Worm (Caenorhabditis elegans) whole organism, dauer: ENCODE results near the gene fbxa-55.

Experiments used
- unc-62 ChIP-seq: sonication (generic microtip); optimal IDR thresholded peaks from 2 replicates; lab custom pipeline; 2017; ENCODE audit warnings: missing biosample characterization, missing genetic modification reagents, missing genetic modification characterization

Gene fbxa-55

ce11 chrIII:937961-938360 is 2.1 kb upstream of the fbxa-55 start, which contains the start of gene fbxa-56:
fbxa-56 (minus strand) TSS chrIII:938061.
- TF ChIP-seq unc-62 (GFP tag; lab: Kevin White, UChicago): no peak

- TF ChIP-seq unc-62 (GFP tag; lab: Kevin White, UChicago): no peak
Measured at ce11 chrIII:926216-926615, 9.7 kb downstream of the fbxa-55 start, which contains the start of gene pef-1. pef-1 (minus strand) TSS chrIII:926316.

- no peak for TF ChIP-seq unc-62 (GFP tag; lab: Kevin White, UChicago)
Measured at ce11 chrIII:919322-919721, 16.6 kb downstream of the fbxa-55 start, which contains the start of gene F23H11.7. F23H11.7 (minus strand) TSS chrIII:919422.

ce11 chrIII:916897-917296 is 19.0 kb downstream of the fbxa-55 start, which contains the start of gene idpp-13:
idpp-13 (minus strand) TSS chrIII:916997.
- no peak for TF ChIP-seq unc-62 (GFP tag; lab: Kevin White, UChicago)

ce11 chrIII:910540-911311 is 25.2 kb downstream of the fbxa-55 start, which contains the start of the genes F23H11.5 and bra-2:
F23H11.5 (minus strand) TSS chrIII:910590.
bra-2 (plus strand) TSS chrIII:911261.
- no peak for TF ChIP-seq unc-62 (GFP tag; lab: Kevin White, UChicago)

- TF ChIP-seq unc-62 (GFP tag; lab: Kevin White, UChicago): no peak
Measured at ce11 chrIII:909540-909939, 26.3 kb downstream of the fbxa-55 start, which contains the start of gene crls-1. crls-1 (minus strand) TSS chrIII:909902.

ce11 chrIII:907990-908389 is 27.9 kb downstream of the fbxa-55 start:
- TF ChIP-seq unc-62 (GFP tag; lab: Kevin White, UChicago): no peak

ce11 chrIII:907311-907710 is 28.6 kb downstream of the fbxa-55 start, which contains the start of gene F23H11.4:
F23H11.4 (minus strand) TSS chrIII:907539.
- no peak for TF ChIP-seq unc-62 (GFP tag; lab: Kevin White, UChicago)

ce11 chrIII:901600-902250 is 34.2 kb downstream of the fbxa-55 start:
- no peak for TF ChIP-seq unc-62 (GFP tag; lab: Kevin White, UChicago)

ce11 chrIII:901148-901547 is 34.7 kb downstream of the fbxa-55 start, which contains the start of gene sucl-2:
sucl-2 (minus strand) TSS chrIII:901412.
- TF ChIP-seq unc-62 (GFP tag; lab: Kevin White, UChicago): no peak

- TF ChIP-seq unc-62 (GFP tag; lab: Kevin White, UChicago): no peak
Measured at ce11 chrIII:900134-900533, 35.8 kb downstream of the fbxa-55 start.

- TF ChIP-seq unc-62 (GFP tag; lab: Kevin White, UChicago): no peak
Measured at ce11 chrIII:896904-897303, 39.0 kb downstream of the fbxa-55 start.

ce11 chrIII:895525-895924 is 40.4 kb downstream of the fbxa-55 start, which contains the start of the genes ztf-18 and F23H11.2:
ztf-18 (minus strand) TSS chrIII:895712.
F23H11.2 (plus strand) TSS chrIII:895747.
- no peak for TF ChIP-seq unc-62 (GFP tag; lab: Kevin White, UChicago)

- no peak for TF ChIP-seq unc-62 (GFP tag; lab: Kevin White, UChicago)
Measured at ce11 chrIII:891014-891413, 44.9 kb downstream of the fbxa-55 start, which contains the start of gene T24C4.10. T24C4.10 (minus strand) TSS chrIII:891243.

ce11 chrIII:888983-889549 is 46.8 kb downstream of the fbxa-55 start:
- no peak for TF ChIP-seq unc-62 (GFP tag; lab: Kevin White, UChicago)
